Fruit fly (Drosophila melanogaster) whole organism, embryonic: ENCODE data around the gene PGRP-LF.

Experiments
- Ada2b ChIP-seq: fragments of 200-800 bp; sonication (Bioruptor generic); IDR thresholded peaks from 2 replicates; pipeline ENCODE4 v1.3.6; 2022; ENCODE audit warnings: missing biosample characterization, missing genetic modification characterization
- Aef1 ChIP-seq: fragments of 200-800 bp; sonication (Bioruptor generic); IDR thresholded peaks from 3 replicates; pipeline ENCODE4 v1.3.6; 2022; ENCODE audit warnings: missing biosample characterization, missing genetic modification characterization
- BtbVII ChIP-seq: fragments of 200-800 bp; sonication (Bioruptor generic); optimal IDR thresholded peaks from 3 replicates; lab custom pipeline; 2017; ENCODE audit warnings: missing biosample characterization, mild to moderate bottlenecking, missing genetic modification characterization
- CG12071 ChIP-seq: fragments of 200-800 bp; sonication (Bioruptor generic); optimal IDR thresholded peaks from 3 replicates; lab custom pipeline; 2018; ENCODE audit warnings: missing biosample characterization, mild to moderate bottlenecking, missing genetic modification characterization
- CG17361 ChIP-seq: fragments of 200-800 bp; sonication (Bioruptor generic); IDR thresholded peaks from 3 replicates; pipeline ENCODE4 v1.3.6; 2022; ENCODE audit warnings: missing biosample characterization, missing genetic modification characterization
- CG18262 ChIP-seq: fragments of 200-800 bp; optimal IDR thresholded peaks from 3 replicates; lab custom pipeline; 2019; ENCODE audit warnings: missing biosample characterization, mild to moderate bottlenecking, missing genetic modification characterization, moderate library complexity
- CG18764 ChIP-seq: fragments of 200-800 bp; sonication (Bioruptor generic); optimal IDR thresholded peaks from 3 replicates; lab custom pipeline; 2016; ENCODE audit warnings: missing biosample characterization, missing genetic modification characterization
- CG30403 ChIP-seq: fragments of 200-800 bp; sonication (Bioruptor generic); optimal IDR thresholded peaks from 3 replicates; lab custom pipeline; 2016; ENCODE audit warnings: missing biosample characterization, missing genetic modification characterization
- CG34224 ChIP-seq: fragments of 200-800 bp; sonication (Bioruptor generic); IDR thresholded peaks from 3 replicates; pipeline ENCODE4 v1.3.6; 2022; ENCODE audit warnings: missing biosample characterization, missing genetic modification characterization; ENCODE audit not compliant: partially characterized antibody
- CG34376 ChIP-seq: fragments of 200-800 bp; sonication (Bioruptor generic); optimal IDR thresholded peaks from 2 replicates; lab custom pipeline; 2018; ENCODE audit warnings: missing biosample characterization, mild to moderate bottlenecking, missing genetic modification characterization
- CG34422 ChIP-seq: fragments of 200-800 bp; sonication (Bioruptor generic); IDR thresholded peaks from 3 replicates; pipeline ENCODE4 v1.3.6; 2022; ENCODE audit warnings: missing biosample characterization, missing genetic modification characterization
- CG4404 ChIP-seq: fragments of 200-800 bp; sonication (Bioruptor generic); IDR thresholded peaks from 2 replicates; pipeline ENCODE4 v1.3.6; 2022; ENCODE audit warnings: missing biosample characterization, missing genetic modification characterization
- CG4820 ChIP-seq: fragments of 200-800 bp; sonication (Bioruptor generic); optimal IDR thresholded peaks from 3 replicates; lab custom pipeline; 2016; ENCODE audit warnings: missing biosample characterization, missing genetic modification characterization
- CG6791 ChIP-seq: fragments of 200-800 bp; sonication (Bioruptor generic); IDR thresholded peaks from 3 replicates; pipeline ENCODE4 v1.3.6; 2022; ENCODE audit warnings: missing biosample characterization, missing genetic modification characterization; ENCODE audit not compliant: partially characterized antibody
- CG6854 ChIP-seq: fragments of 200-800 bp; sonication (Bioruptor generic); optimal IDR thresholded peaks from 3 replicates; lab custom pipeline; 2017; ENCODE audit warnings: missing biosample characterization, mild to moderate bottlenecking, missing genetic modification characterization
- CG8388 ChIP-seq: fragments of 200-800 bp; sonication (Bioruptor generic); optimal IDR thresholded peaks from 2 replicates; lab custom pipeline; 2019; ENCODE audit warnings: missing biosample characterization, mild to moderate bottlenecking, missing genetic modification characterization, moderate library complexity
- CG9797 ChIP-seq: fragments of 200-800 bp; sonication (Bioruptor generic); optimal IDR thresholded peaks from 3 replicates; lab custom pipeline; 2018; ENCODE audit warnings: missing biosample characterization, mild to moderate bottlenecking, missing genetic modification characterization
- CG9817 ChIP-seq: fragments of 200-800 bp; sonication (Bioruptor generic); optimal IDR thresholded peaks from 2 replicates; lab custom pipeline; 2018; ENCODE audit warnings: missing biosample characterization, mild to moderate bottlenecking, missing genetic modification characterization, moderate library complexity
- Camta ChIP-seq: fragments of 200-800 bp; sonication (Bioruptor generic); optimal IDR thresholded peaks from 2 replicates; lab custom pipeline; 2016; ENCODE audit warnings: missing biosample characterization, missing genetic modification characterization
- Dbx ChIP-seq: fragments of 200-800 bp; sonication (Bioruptor generic); IDR thresholded peaks from 3 replicates; pipeline ENCODE4 v1.3.6; 2022; ENCODE audit warnings: missing biosample characterization, missing genetic modification characterization
- Doc2 ChIP-seq: fragments of 200-800 bp; sonication (Bioruptor generic); IDR thresholded peaks from 2 replicates; pipeline ENCODE4 v1.3.6; 2022; ENCODE audit warnings: missing biosample characterization, missing genetic modification characterization
- E2f1 ChIP-seq: fragments of 200-800 bp; sonication (Bioruptor generic); IDR thresholded peaks from 2 replicates; pipeline ENCODE4 v1.3.6; 2022; ENCODE audit warnings: missing biosample characterization, missing genetic modification characterization
- E2f2 ChIP-seq: fragments of 200-800 bp; sonication (Bioruptor generic); IDR thresholded peaks from 2 replicates; pipeline ENCODE4 v1.3.6; 2022; ENCODE audit warnings: missing biosample characterization, missing genetic modification characterization
- HHEX ChIP-seq: fragments of 200-800 bp; sonication (Bioruptor generic); optimal IDR thresholded peaks from 3 replicates; lab custom pipeline; 2017; ENCODE audit warnings: missing biosample characterization, mild to moderate bottlenecking, missing genetic modification characterization, missing genetic modification reagents
- Hr3 ChIP-seq: fragments of 200-800 bp; sonication (Bioruptor generic); optimal IDR thresholded peaks from 3 replicates; lab custom pipeline; 2016; ENCODE audit warnings: missing biosample characterization, missing genetic modification characterization
- Nf-YC ChIP-seq: fragments of 200-800 bp; optimal IDR thresholded peaks from 3 replicates; lab custom pipeline; 2019; ENCODE audit warnings: missing biosample characterization, mild to moderate bottlenecking, missing genetic modification characterization, moderate library complexity
- Oaz ChIP-seq: fragments of 200-800 bp; sonication (Bioruptor generic); IDR thresholded peaks from 2 replicates; pipeline ENCODE4 v1.3.6; 2022; ENCODE audit warnings: missing biosample characterization, missing genetic modification characterization
- ase ChIP-seq: fragments of 200-800 bp; sonication (Bioruptor generic); IDR thresholded peaks from 3 replicates; pipeline ENCODE4 v1.3.6; 2022; ENCODE audit warnings: missing biosample characterization, missing genetic modification characterization
- ato ChIP-seq: fragments of 200-800 bp; sonication (Bioruptor generic); IDR thresholded peaks from 2 replicates; pipeline ENCODE4 v1.3.6; 2022; ENCODE audit warnings: missing biosample characterization, missing genetic modification characterization; ENCODE audit not compliant: partially characterized antibody
- bowl ChIP-seq: fragments of 200-800 bp; sonication (Bioruptor generic); IDR thresholded peaks from 2 replicates; pipeline ENCODE4 v1.3.6; 2022; ENCODE audit warnings: missing biosample characterization, missing genetic modification characterization
- caup ChIP-seq: fragments of 200-800 bp; sonication (Bioruptor generic); optimal IDR thresholded peaks from 3 replicates; lab custom pipeline; 2017; ENCODE audit warnings: missing biosample characterization, mild to moderate bottlenecking, missing genetic modification characterization, moderate library complexity; ENCODE audit not compliant: severe bottlenecking
- ci ChIP-seq: fragments of 200-800 bp; sonication (Bioruptor generic); IDR thresholded peaks from 3 replicates; pipeline ENCODE4 v1.3.6; 2022; ENCODE audit warnings: missing biosample characterization, missing genetic modification characterization
- crp ChIP-seq, 2 experiments: fragments of 200-800 bp; sonication (Bioruptor generic); optimal IDR thresholded peaks; 2 replicates in 1 of 2; 3 replicates in 1 of 2; lab custom pipeline; 2017; ENCODE audit warnings: missing biosample characterization in 2 of 2, missing genetic modification characterization in 2 of 2, mild to moderate bottlenecking in 1 of 2, moderate library complexity in 1 of 2
- dan ChIP-seq: fragments of 200-800 bp; sonication (Bioruptor generic); IDR thresholded peaks from 2 replicates; pipeline ENCODE4 v1.3.6; 2022; ENCODE audit warnings: missing biosample characterization, missing genetic modification characterization
- danr ChIP-seq: fragments of 200-800 bp; sonication (Bioruptor generic); IDR thresholded peaks from 2 replicates; pipeline ENCODE4 v1.3.6; 2022; ENCODE audit warnings: missing biosample characterization, missing genetic modification characterization
- dysf ChIP-seq: fragments of 200-800 bp; sonication (Bioruptor generic); IDR thresholded peaks from 3 replicates; pipeline ENCODE4 v1.3.6; 2022; ENCODE audit warnings: missing biosample characterization, missing genetic modification characterization
- eyg ChIP-seq: fragments of 200-800 bp; sonication (Bioruptor generic); optimal IDR thresholded peaks from 3 replicates; lab custom pipeline; 2016; ENCODE audit warnings: missing biosample characterization, missing genetic modification characterization
- fd96Cb ChIP-seq: fragments of 200-800 bp; sonication (Bioruptor generic); optimal IDR thresholded peaks from 2 replicates; lab custom pipeline; 2018; ENCODE audit warnings: missing biosample characterization, mild to moderate bottlenecking, missing genetic modification characterization, moderate library complexity
- grau ChIP-seq: fragments of 200-800 bp; optimal IDR thresholded peaks from 3 replicates; lab custom pipeline; 2019; ENCODE audit warnings: missing biosample characterization, mild to moderate bottlenecking, missing genetic modification characterization, moderate library complexity
- lilli ChIP-seq: fragments of 200-800 bp; sonication (Bioruptor generic); optimal IDR thresholded peaks from 3 replicates; lab custom pipeline; 2016; ENCODE audit warnings: missing biosample characterization, missing genetic modification characterization
- nerfin-1 ChIP-seq: fragments of 200-800 bp; sonication (Bioruptor generic); optimal IDR thresholded peaks from 3 replicates; lab custom pipeline; 2019; ENCODE audit warnings: missing biosample characterization, mild to moderate bottlenecking, missing genetic modification characterization, moderate library complexity
- pan ChIP-seq, 4 experiments: fragments of >200 bp in 3 of 4; fragments of 200-800 bp in 1 of 4; sonication (Bioruptor generic) in 1 of 4; optimal IDR thresholded peaks in 3 of 4; IDR thresholded peaks in 1 of 4; 2 replicates each; pipeline versions ENCODE4 v1.3.6 to Lab custom; 2017 to 2022; ENCODE audit warnings: missing biosample characterization in 2 of 4, missing genetic modification characterization in 2 of 4, mixed read lengths in 1 of 4
- pfk ChIP-seq: fragments of 200-800 bp; sonication (Bioruptor generic); optimal IDR thresholded peaks from 2 replicates; lab custom pipeline; 2018; ENCODE audit warnings: missing biosample characterization, mild to moderate bottlenecking, missing genetic modification characterization, moderate library complexity
- seq ChIP-seq: fragments of 200-800 bp; sonication (Bioruptor generic); IDR thresholded peaks from 2 replicates; pipeline ENCODE4 v1.3.6; 2022; ENCODE audit warnings: missing biosample characterization, missing genetic modification characterization
- shn ChIP-seq: fragments of 200-800 bp; sonication (Bioruptor generic); optimal IDR thresholded peaks from 3 replicates; lab custom pipeline; 2016; ENCODE audit warnings: missing biosample characterization, missing genetic modification characterization
- sob ChIP-seq: fragments of 200-800 bp; sonication (Bioruptor generic); IDR thresholded peaks from 2 replicates; pipeline ENCODE4 v1.3.6; 2022; ENCODE audit warnings: missing biosample characterization, missing genetic modification characterization
- sqz ChIP-seq: fragments of 200-800 bp; sonication (Bioruptor generic); optimal IDR thresholded peaks from 3 replicates; lab custom pipeline; 2018; ENCODE audit warnings: missing biosample characterization, mild to moderate bottlenecking, missing genetic modification characterization
- sr ChIP-seq: fragments of 200-800 bp; sonication (Bioruptor generic); IDR thresholded peaks from 3 replicates; pipeline ENCODE4 v1.3.6; 2022; ENCODE audit warnings: missing biosample characterization, missing genetic modification characterization
- tap ChIP-seq: fragments of 200-800 bp; optimal IDR thresholded peaks from 3 replicates; lab custom pipeline; 2019; ENCODE audit warnings: missing biosample characterization, mild to moderate bottlenecking, missing genetic modification characterization, moderate library complexity
- vfl ChIP-seq: fragments of 200-800 bp; sonication (Bioruptor generic); optimal IDR thresholded peaks from 2 replicates; lab custom pipeline; 2016; ENCODE audit warnings: missing biosample characterization, missing genetic modification characterization

Gene PGRP-LF

DNA sequence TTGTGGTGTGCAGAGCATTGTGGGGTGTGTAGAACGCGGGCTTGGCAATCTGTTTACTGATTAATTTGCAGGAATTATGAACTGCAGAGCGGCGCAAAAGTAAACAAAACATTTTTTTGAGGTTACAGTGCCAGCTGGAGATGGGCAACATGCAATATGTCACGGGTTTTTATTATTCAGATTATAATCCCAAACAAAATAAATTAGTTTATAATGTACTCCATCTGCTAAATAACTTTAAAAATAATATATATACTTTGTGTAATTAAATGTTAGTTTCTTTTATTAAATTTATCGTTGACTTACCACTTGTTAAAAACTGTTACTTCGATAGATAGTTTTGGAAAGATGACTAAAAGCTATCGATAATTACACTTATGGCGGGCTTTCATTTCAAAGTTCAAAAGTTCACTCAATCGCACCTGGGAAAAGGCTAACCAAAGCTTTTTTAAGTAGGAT is 21.5 kb downstream of the PGRP-LF start, which contains the start of gene Fdx1:
Gene Fdx1 (minus strand): TSS at position 332 of the 459 bp plus-strand sequence.
- TF ChIP-seq shn (no peak), vfl (GFP tag; lab: Kevin White, UChicago) (no peak), eyg (no peak), sr (no peak), lilli (GFP tag; lab: Kevin White, UChicago) (peak; percentile 48), CG30403 (GFP tag; lab: Kevin White, UChicago) (peak; percentile 71), dysf (GFP tag; lab: Robert Waterston, UW) (peak; percentile 40; the same call in 1 of the 3 replicates), ase (GFP tag; lab: Robert Waterston, UW) (0 out of 3 replicates have a peak, but pooled peaks have one; percentile 24), bowl (GFP tag; lab: Robert Waterston, UW) (no peak), grau (tag; lab: Kevin White, UChicago) (peak; percentile 50), CG4404 (GFP tag; lab: Robert Waterston, UW) (no peak), E2f2 (peak; percentile 90), HHEX (no peak), CG9797 (GFP tag; lab: Kevin White, UChicago) (no peak), CG8388 (GFP tag; lab: Kevin White, UChicago) (peak; percentile 40), sob (0 out of 2 replicates have a peak, but pooled peaks have one; percentile 48), Camta (no peak), ci (GFP tag; lab: Robert Waterston, UW) (peak; percentile 31; the same call in 1 of the 3 replicates), dan (GFP tag; lab: Robert Waterston, UW) (no peak), crp (GFP tag; optimal IDR thresholded peaks at IDR 0.05; lab: Kevin White, UChicago) (peak in 1 of 2 experiments; percentile 8), Nf-YC (tag; lab: Kevin White, UChicago) (peak; percentile 52), Ada2b (peak; percentile 56), CG18262 (peak; percentile 43), E2f1 (GFP tag; lab: Robert Waterston, UW) (0 out of 2 replicates have a peak, but pooled peaks have one; percentile 22), ato (no peak), CG9817 (tag; lab: Kevin White, UChicago) (peak; percentile 25), BtbVII (GFP tag; lab: Kevin White, UChicago) (peak; percentile 26), Oaz (GFP tag; lab: Robert Waterston, UW) (0 out of 2 replicates have a peak, but pooled peaks have one; percentile 13), CG4820 (GFP tag; lab: Kevin White, UChicago) (peak; percentile 34), CG18764 (GFP tag; lab: Kevin White, UChicago) (peak; percentile 21), Dbx (peak; percentile 39; the same call in 1 of the 3 replicates), CG17361 (GFP tag; lab: Robert Waterston, UW) (0 out of 3 replicates have a peak, but pooled peaks have one; percentile 48), CG34224 (GFP tag; lab: Robert Waterston, UW) (peak; percentile 47; the same call in 2 of the 3 replicates), Hr3 (GFP tag; lab: Kevin White, UChicago) (peak; percentile 35), danr (GFP tag; lab: Robert Waterston, UW) (no peak), pan (optimal IDR thresholded peaks at IDR 0.05; lab: Kevin White, UChicago) (no peak), pan (GFP tag; optimal IDR thresholded peaks at IDR 0.05 in 1 of 2, IDR thresholded peaks at IDR 0.05 in 1 of 2) (peak in 1 of 2 experiments; percentile 15), fd96Cb (tag; lab: Kevin White, UChicago) (no peak), tap (no peak), nerfin-1 (tag; lab: Kevin White, UChicago) (no peak), CG34422 (GFP tag; lab: Robert Waterston, UW) (peak; percentile 58; the same call in 1 of the 3 replicates), sqz (GFP tag; lab: Kevin White, UChicago) (peak; percentile 80), pfk (no peak), Doc2 (GFP tag; lab: Robert Waterston, UW) (no peak), seq (no peak), caup (GFP tag; lab: Kevin White, UChicago) (peak; percentile 5), CG34376 (GFP tag; lab: Kevin White, UChicago) (peak; percentile 10), CG6854 (GFP tag; lab: Kevin White, UChicago) (no peak), CG12071 (GFP tag; lab: Kevin White, UChicago) (no peak), CG6791 (GFP tag; lab: Robert Waterston, UW) (no peak), Aef1 (GFP tag; lab: Robert Waterston, UW) (peak; percentile 68)
